Worm (Caenorhabditis elegans) whole organism, early embryonic: Measurements from ENCODE around the gene F55G1.1.

Experiments
- B0310.2 ChIP-seq: sonication (generic microtip); optimal IDR thresholded peaks from 2 replicates; lab custom pipeline; 2016; ENCODE audit warnings: mild to moderate bottlenecking, missing genetic modification characterization, missing compliant biosample characterization
- F13C5.2 ChIP-seq: sonication (generic microtip); optimal IDR thresholded peaks from 2 replicates; lab custom pipeline; 2017; ENCODE audit warnings: mild to moderate bottlenecking, missing genetic modification characterization, inconsistent platforms, missing compliant biosample characterization
- aly-1 ChIP-seq: sonication (generic microtip); optimal IDR thresholded peaks from 2 replicates; lab custom pipeline; 2016; ENCODE audit warnings: missing genetic modification characterization, missing compliant biosample characterization
- ama-1 ChIP-seq: fragments of 150-350 bp; optimal IDR thresholded peaks from 2 replicates; lab custom pipeline; 2014
- ceh-36 ChIP-seq: sonication (generic microtip); optimal IDR thresholded peaks from 2 replicates; lab custom pipeline; 2016; ENCODE audit warnings: missing genetic modification characterization, inconsistent platforms, missing compliant biosample characterization
- ets-7 ChIP-seq: sonication (generic microtip); optimal IDR thresholded peaks from 2 replicates; lab custom pipeline; 2016; ENCODE audit warnings: missing genotype, missing genetic modification characterization, missing compliant biosample characterization
- flt-1 ChIP-seq: fragments of 200-800 bp; sonication (Bioruptor generic); IDR thresholded peaks from 2 replicates; pipeline ENCODE4 v1.3.6; 2022; ENCODE audit warnings: missing genetic modification characterization, missing compliant biosample characterization
- hmg-4 ChIP-seq: fragments of 200-800 bp; sonication (Bioruptor generic); optimal IDR thresholded peaks from 2 replicates; lab custom pipeline; 2018; ENCODE audit warnings: mild to moderate bottlenecking, missing genetic modification characterization, missing compliant biosample characterization
- pes-1 ChIP-seq: fragments of 200-800 bp; sonication (Bioruptor generic); IDR thresholded peaks from 2 replicates; pipeline ENCODE4 v1.3.6; 2022; ENCODE audit warnings: missing genetic modification reagents, missing genetic modification characterization, missing compliant biosample characterization
- scrt-1 ChIP-seq: fragments of 200-800 bp; sonication (Bioruptor generic); IDR thresholded peaks from 2 replicates; pipeline ENCODE4 v1.3.6; 2022; ENCODE audit warnings: missing genetic modification characterization, missing compliant biosample characterization
- sea-1 ChIP-seq: fragments of 200-800 bp; sonication (Bioruptor generic); conservative IDR thresholded peaks from 2 replicates; pipeline ENCODE4 v1.3.6; 2022; ENCODE audit warnings: missing genetic modification characterization, missing compliant biosample characterization
- tbx-11 ChIP-seq: fragments of 200-800 bp; sonication (Bioruptor generic); IDR thresholded peaks from 2 replicates; pipeline ENCODE4 v1.3.6; 2022; ENCODE audit warnings: missing genetic modification characterization, missing compliant biosample characterization

DNA sequence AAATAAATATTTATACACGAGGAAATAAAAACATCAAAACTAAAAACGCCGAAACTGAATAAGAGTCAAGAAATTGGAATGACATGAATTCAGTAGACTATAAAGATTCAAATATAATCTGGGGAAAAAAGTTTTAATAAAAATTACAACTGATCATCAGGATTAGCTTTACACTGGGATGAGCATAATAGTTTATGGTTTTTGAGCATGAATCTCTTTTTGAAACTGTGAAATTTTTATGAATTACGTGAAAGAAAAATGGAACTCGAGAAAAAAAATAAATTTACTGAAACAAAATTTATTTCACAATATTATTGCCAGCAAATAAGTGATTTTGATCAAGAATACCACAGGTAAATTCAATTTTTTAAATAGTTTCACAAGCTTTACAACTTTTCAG, 44.0 kb upstream of the F55G1.1 start, which contains the start of gene B0496.2:
- TF ChIP-seq scrt-1 = no peak
- TF ChIP-seq tbx-11 (GFP tag; lab: Robert Waterston, UW) = no peak
- no peak for TF ChIP-seq ama-1 (lab: Kevin White, UChicago)
- no peak for TF ChIP-seq flt-1 (GFP tag; lab: Robert Waterston, UW)
- no peak for TF ChIP-seq ets-7 (tag; lab: Kevin White, UChicago)
- no peak for TF ChIP-seq sea-1
- TF ChIP-seq aly-1 = no peak
- no peak for TF ChIP-seq hmg-4 (GFP tag; lab: Kevin White, UChicago)
- no peak for TF ChIP-seq pes-1
- TF ChIP-seq F13C5.2 (tag; lab: Kevin White, UChicago) = no peak
- TF ChIP-seq ceh-36 = no peak
- TF ChIP-seq B0310.2 (tag; lab: Kevin White, UChicago) = no peak
